Worm (Caenorhabditis elegans): ENCODE results near the gene tftc-5.

ce11 chrIII:4013061-4013460 is 8.9 kb upstream of the tftc-5 start:
- TF ChIP-seq unc-55 (GFP tag; optimal IDR thresholded peaks at IDR 0.05) (no peak), nhr-11 (tag; optimal IDR thresholded peaks at IDR 0.05) (no peak), fax-1 (tag; optimal IDR thresholded peaks at IDR 0.05) (no peak), unc-3 (GFP tag; conservative IDR thresholded peaks at IDR 0.05) (no peak), unc-3 (tag; optimal IDR thresholded peaks at IDR 0.05) (no peak), pros-1 (tag; optimal IDR thresholded peaks at IDR 0.05) (no peak)
